Fruit fly (Drosophila melanogaster) whole organism, embryonic: ENCODE results near the gene Snapin.

Experiments
- Abd-B ChIP-seq: fragments of 200-800 bp; sonication (Bioruptor generic); optimal IDR thresholded peaks from 2 replicates; lab custom pipeline; 2018; ENCODE audit warnings: missing biosample characterization, mild to moderate bottlenecking, missing genetic modification characterization, moderate library complexity
- Aef1 ChIP-seq: fragments of 200-800 bp; sonication (Bioruptor generic); IDR thresholded peaks from 3 replicates; pipeline ENCODE4 v1.3.6; 2022; ENCODE audit warnings: missing biosample characterization, missing genetic modification characterization
- B-H1 ChIP-seq: fragments of 200-800 bp; sonication (Bioruptor generic); IDR thresholded peaks from 3 replicates; pipeline ENCODE4 v1.3.6; 2022; ENCODE audit warnings: missing biosample characterization, missing genetic modification characterization
- CG11085 ChIP-seq: fragments of 200-800 bp; sonication (Bioruptor generic); IDR thresholded peaks from 2 replicates; pipeline ENCODE4 v1.3.6; 2022; ENCODE audit warnings: missing biosample characterization, missing genetic modification characterization
- CG11504 ChIP-seq: fragments of 200-800 bp; sonication (Bioruptor generic); optimal IDR thresholded peaks from 3 replicates; lab custom pipeline; 2019; ENCODE audit warnings: missing biosample characterization, mild to moderate bottlenecking, missing genetic modification characterization, moderate library complexity
- CG12769 ChIP-seq: fragments of 200-800 bp; sonication (Bioruptor generic); optimal IDR thresholded peaks from 2 replicates; lab custom pipeline; 2019; ENCODE audit warnings: missing biosample characterization, mild to moderate bottlenecking, missing genetic modification characterization, moderate library complexity
- CG15601 ChIP-seq: fragments of 200-800 bp; sonication (Bioruptor generic); optimal IDR thresholded peaks from 3 replicates; lab custom pipeline; 2019; ENCODE audit warnings: missing biosample characterization, mild to moderate bottlenecking, missing genetic modification characterization, moderate library complexity
- CG17568 ChIP-seq: fragments of 200-800 bp; sonication (Bioruptor generic); optimal IDR thresholded peaks from 2 replicates; lab custom pipeline; 2018; ENCODE audit warnings: missing biosample characterization, mild to moderate bottlenecking, missing genetic modification characterization, moderate library complexity
- CG34376 ChIP-seq: fragments of 200-800 bp; sonication (Bioruptor generic); optimal IDR thresholded peaks from 2 replicates; lab custom pipeline; 2018; ENCODE audit warnings: missing biosample characterization, mild to moderate bottlenecking, missing genetic modification characterization
- CG6272 ChIP-seq: fragments of 200-800 bp; sonication (Bioruptor generic); IDR thresholded peaks from 2 replicates; pipeline ENCODE4 v1.3.6; 2022; ENCODE audit warnings: missing biosample characterization, missing genetic modification characterization
- CG7786 ChIP-seq: fragments of 200-800 bp; sonication (Bioruptor generic); optimal IDR thresholded peaks from 2 replicates; lab custom pipeline; 2016; ENCODE audit warnings: missing biosample characterization, missing genetic modification characterization
- CG9817 ChIP-seq: fragments of 200-800 bp; sonication (Bioruptor generic); optimal IDR thresholded peaks from 2 replicates; lab custom pipeline; 2018; ENCODE audit warnings: missing biosample characterization, mild to moderate bottlenecking, missing genetic modification characterization, moderate library complexity
- CHES-1-like ChIP-seq: fragments of 200-800 bp; sonication (Bioruptor generic); optimal IDR thresholded peaks from 2 replicates; lab custom pipeline; 2016; ENCODE audit warnings: missing biosample characterization, missing genetic modification characterization
- Camta ChIP-seq: fragments of 200-800 bp; sonication (Bioruptor generic); optimal IDR thresholded peaks from 2 replicates; lab custom pipeline; 2016; ENCODE audit warnings: missing biosample characterization, missing genetic modification characterization
- Dad ChIP-seq: fragments of 200-800 bp; sonication (Bioruptor generic); optimal IDR thresholded peaks from 3 replicates; lab custom pipeline; 2016; ENCODE audit warnings: missing biosample characterization, missing genetic modification characterization
- Ets97D ChIP-seq: fragments of 200-800 bp; sonication (Bioruptor generic); optimal IDR thresholded peaks from 3 replicates; lab custom pipeline; 2016; ENCODE audit warnings: missing biosample characterization, missing genetic modification characterization
- Fer1 ChIP-seq: fragments of 200-800 bp; sonication (Bioruptor generic); optimal IDR thresholded peaks from 2 replicates; lab custom pipeline; 2017; ENCODE audit warnings: missing biosample characterization, mild to moderate bottlenecking, missing genetic modification characterization
- Fer3 ChIP-seq: fragments of 200-800 bp; sonication (Bioruptor generic); optimal IDR thresholded peaks from 2 replicates; lab custom pipeline; 2018; ENCODE audit warnings: missing biosample characterization, mild to moderate bottlenecking, missing genetic modification characterization, moderate library complexity
- HHEX ChIP-seq: fragments of 200-800 bp; sonication (Bioruptor generic); optimal IDR thresholded peaks from 3 replicates; lab custom pipeline; 2017; ENCODE audit warnings: missing biosample characterization, mild to moderate bottlenecking, missing genetic modification characterization, missing genetic modification reagents
- Hr51 ChIP-seq, 2 experiments: fragments of 200-800 bp; sonication (Bioruptor generic); optimal IDR thresholded peaks; 2 replicates in 1 of 2; 3 replicates in 1 of 2; lab custom pipeline; 2016 to 2018; ENCODE audit warnings: missing biosample characterization in 2 of 2, missing genetic modification characterization in 2 of 2, mild to moderate bottlenecking in 1 of 2, moderate library complexity in 1 of 2
- Mrtf ChIP-seq: fragments of 200-800 bp; sonication (Bioruptor generic); IDR thresholded peaks from 3 replicates; pipeline ENCODE4 v1.3.6; 2022; ENCODE audit warnings: missing biosample characterization, missing genetic modification characterization
- Oaz ChIP-seq: fragments of 200-800 bp; sonication (Bioruptor generic); IDR thresholded peaks from 2 replicates; pipeline ENCODE4 v1.3.6; 2022; ENCODE audit warnings: missing biosample characterization, missing genetic modification characterization
- Ptx1 ChIP-seq: fragments of 200-800 bp; sonication (Bioruptor generic); IDR thresholded peaks from 2 replicates; pipeline ENCODE4 v1.3.6; 2022; ENCODE audit warnings: missing biosample characterization, missing genetic modification characterization
- Ssrp ChIP-seq: fragments of 200-800 bp; sonication (Bioruptor generic); optimal IDR thresholded peaks from 2 replicates; lab custom pipeline; 2018; ENCODE audit warnings: missing biosample characterization, mild to moderate bottlenecking, missing genetic modification characterization, moderate library complexity
- Usf ChIP-seq: fragments of 200-800 bp; sonication (Bioruptor generic); optimal IDR thresholded peaks from 2 replicates; lab custom pipeline; 2017; ENCODE audit warnings: missing genotype, missing biosample characterization, missing genetic modification characterization
- al ChIP-seq: fragments of 200-800 bp; sonication (Bioruptor generic); IDR thresholded peaks from 2 replicates; pipeline ENCODE4 v1.3.6; 2022; ENCODE audit warnings: missing biosample characterization, missing genetic modification characterization
- bigmax ChIP-seq: fragments of 200-800 bp; sonication (Bioruptor generic); optimal IDR thresholded peaks from 2 replicates; lab custom pipeline; 2018; ENCODE audit warnings: missing biosample characterization, mild to moderate bottlenecking, missing genetic modification characterization
- bowl ChIP-seq: fragments of 200-800 bp; sonication (Bioruptor generic); IDR thresholded peaks from 2 replicates; pipeline ENCODE4 v1.3.6; 2022; ENCODE audit warnings: missing biosample characterization, missing genetic modification characterization
- chif ChIP-seq, 2 experiments: fragments of 200-800 bp; sonication (Bioruptor generic); optimal IDR thresholded peaks; 3 replicates each; lab custom pipeline; 2016; ENCODE audit warnings: missing biosample characterization in 2 of 2, missing genetic modification characterization in 2 of 2
- chm ChIP-seq: fragments of 200-800 bp; sonication (Bioruptor generic); IDR thresholded peaks from 2 replicates; pipeline ENCODE4 v1.3.6; 2022; ENCODE audit warnings: missing biosample characterization, missing genetic modification characterization
- danr ChIP-seq: fragments of 200-800 bp; sonication (Bioruptor generic); IDR thresholded peaks from 2 replicates; pipeline ENCODE4 v1.3.6; 2022; ENCODE audit warnings: missing biosample characterization, missing genetic modification characterization
- dm ChIP-seq: fragments of 200-800 bp; sonication (Bioruptor generic); optimal IDR thresholded peaks from 3 replicates; lab custom pipeline; 2016; ENCODE audit warnings: missing biosample characterization, missing genetic modification characterization
- en ChIP-seq: fragments of 200-800 bp; sonication (Bioruptor generic); optimal IDR thresholded peaks from 2 replicates; lab custom pipeline; 2016; ENCODE audit warnings: missing biosample characterization, missing genetic modification characterization
- exex ChIP-seq: fragments of 200-800 bp; sonication (Bioruptor generic); optimal IDR thresholded peaks from 4 replicates; lab custom pipeline; 2018; ENCODE audit warnings: missing biosample characterization, mild to moderate bottlenecking, missing genetic modification characterization, moderate library complexity
- gro ChIP-seq: fragments of 200-800 bp; sonication (Bioruptor generic); optimal IDR thresholded peaks from 2 replicates; lab custom pipeline; 2016; ENCODE audit warnings: missing biosample characterization, missing genetic modification characterization
- hb ChIP-seq: fragments of 200-800 bp; sonication (Bioruptor generic); IDR thresholded peaks from 3 replicates; pipeline ENCODE4 v1.3.6; 2022; ENCODE audit warnings: missing biosample characterization, missing genetic modification characterization; ENCODE audit not compliant: partially characterized antibody
- her ChIP-seq: fragments of 200-800 bp; sonication (Bioruptor generic); optimal IDR thresholded peaks from 2 replicates; lab custom pipeline; 2016; ENCODE audit warnings: missing biosample characterization, missing genetic modification characterization
- hkb ChIP-seq, 2 experiments: fragments of 200-800 bp in 1 of 2; fragments of >200 bp in 1 of 2; sonication (Bioruptor generic) in 1 of 2; IDR thresholded peaks in 1 of 2; optimal IDR thresholded peaks in 1 of 2; 2 replicates each; pipeline versions ENCODE4 v1.3.6 to Lab custom; 2017 to 2022; ENCODE audit warnings: missing biosample characterization in 1 of 2, missing genetic modification characterization in 1 of 2
- jigr1 ChIP-seq: fragments of 200-800 bp; sonication (Bioruptor generic); IDR thresholded peaks from 3 replicates; pipeline ENCODE4 v1.3.6; 2022; ENCODE audit warnings: missing biosample characterization, missing genetic modification characterization
- jumu ChIP-seq: fragments of 200-800 bp; sonication (Bioruptor generic); optimal IDR thresholded peaks from 3 replicates; lab custom pipeline; 2016; ENCODE audit warnings: missing biosample characterization, missing genetic modification characterization
- lilli ChIP-seq: fragments of 200-800 bp; sonication (Bioruptor generic); optimal IDR thresholded peaks from 3 replicates; lab custom pipeline; 2016; ENCODE audit warnings: missing biosample characterization, missing genetic modification characterization
- mirr ChIP-seq: fragments of 200-800 bp; sonication (Bioruptor generic); optimal IDR thresholded peaks from 3 replicates; lab custom pipeline; 2018; ENCODE audit warnings: missing biosample characterization, mild to moderate bottlenecking, missing genetic modification characterization
- nmo ChIP-seq: fragments of 200-800 bp; sonication (Bioruptor generic); optimal IDR thresholded peaks from 2 replicates; lab custom pipeline; 2018; ENCODE audit warnings: missing biosample characterization, mild to moderate bottlenecking, missing genetic modification characterization, moderate library complexity
- oc ChIP-seq: fragments of 200-800 bp; sonication (Bioruptor generic); optimal IDR thresholded peaks from 2 replicates; lab custom pipeline; 2018; ENCODE audit warnings: missing biosample characterization, mild to moderate bottlenecking, missing genetic modification characterization, moderate library complexity
- pita ChIP-seq: fragments of 200-800 bp; sonication (Bioruptor generic); optimal IDR thresholded peaks from 2 replicates; lab custom pipeline; 2017; ENCODE audit warnings: missing biosample characterization, mild to moderate bottlenecking, missing genetic modification characterization
- sim ChIP-seq: fragments of 200-800 bp; sonication (Bioruptor generic); IDR thresholded peaks from 2 replicates; pipeline ENCODE4 v1.3.6; 2022; ENCODE audit warnings: missing biosample characterization, missing genetic modification characterization
- sima ChIP-seq: fragments of 200-800 bp; sonication (Bioruptor generic); optimal IDR thresholded peaks from 2 replicates; lab custom pipeline; 2016; ENCODE audit warnings: missing biosample characterization, missing genetic modification characterization
- tup ChIP-seq: fragments of 200-800 bp; sonication (Bioruptor generic); optimal IDR thresholded peaks from 2 replicates; lab custom pipeline; 2016; ENCODE audit warnings: missing biosample characterization, mild to moderate bottlenecking, missing genetic modification characterization, moderate library complexity
- vvl ChIP-seq: fragments of 200-800 bp; sonication (Bioruptor generic); IDR thresholded peaks from 2 replicates; pipeline ENCODE4 v1.3.6; 2022; ENCODE audit warnings: missing biosample characterization, missing genetic modification characterization
- zen ChIP-seq: fragments of 200-800 bp; sonication (Bioruptor generic); optimal IDR thresholded peaks from 3 replicates; lab custom pipeline; 2018; ENCODE audit warnings: missing biosample characterization, mild to moderate bottlenecking, missing genetic modification characterization, moderate library complexity
- zen2 ChIP-seq: fragments of 200-800 bp; sonication (Bioruptor generic); IDR thresholded peaks from 3 replicates; pipeline ENCODE4 v1.3.6; 2022; ENCODE audit warnings: missing biosample characterization, missing genetic modification characterization; ENCODE audit not compliant: partially characterized antibody

Snapin gene

dm6 chr2L:2734215-2734614 is 25.3 kb downstream of the Snapin start (continued):
- TF ChIP-seq Ssrp (tag; lab: Kevin White, UChicago) (no peak), CG17568 (no peak), exex (tag; lab: Kevin White, UChicago) (no peak), oc (tag; lab: Kevin White, UChicago) (no peak), bowl (GFP tag; lab: Robert Waterston, UW) (no peak), Camta (GFP tag; lab: Kevin White, UChicago) (no peak), Hr51 (GFP tag; optimal IDR thresholded peaks at IDR 0.05; lab: Kevin White, UChicago) (peak; percentile 18 to 62), lilli (GFP tag; lab: Kevin White, UChicago) (peak; percentile 72), al (GFP tag; lab: Robert Waterston, UW) (peak; percentile 67), vvl (GFP tag; lab: Robert Waterston, UW) (peak; percentile 50), Dad (GFP tag; lab: Kevin White, UChicago) (no peak), CG34376 (GFP tag; lab: Kevin White, UChicago) (no peak), gro (GFP tag; lab: Kevin White, UChicago) (peak; percentile 64), CG6272 (no peak), Mrtf (GFP tag; lab: Robert Waterston, UW) (0 out of 3 replicates have a peak, but pooled peaks have one; percentile 22), tup (GFP tag; lab: Kevin White, UChicago) (no peak), bigmax (GFP tag; lab: Kevin White, UChicago) (no peak), chm (GFP tag; lab: Robert Waterston, UW) (no peak), CG15601 (tag; lab: Kevin White, UChicago) (no peak), sima (GFP tag; lab: Kevin White, UChicago) (no peak), Fer3 (tag; lab: Kevin White, UChicago) (peak; percentile 55), hb (no peak), danr (GFP tag; lab: Robert Waterston, UW) (no peak), nmo (peak; percentile 33), Ets97D (GFP tag; lab: Kevin White, UChicago) (no peak), mirr (GFP tag; lab: Kevin White, UChicago) (no peak), CG11085 (GFP tag; lab: Robert Waterston, UW) (no peak), chif (GFP tag; optimal IDR thresholded peaks at IDR 0.05; lab: Kevin White, UChicago) (peak in 1 of 2 experiments; percentile 4), Fer1 (GFP tag; lab: Kevin White, UChicago) (peak; percentile 69), Aef1 (GFP tag; lab: Robert Waterston, UW) (peak; percentile 35; the same call in 2 of the 3 replicates), zen (tag; lab: Kevin White, UChicago) (no peak), CG7786 (peak; percentile 42), jumu (GFP tag; lab: Kevin White, UChicago) (no peak), her (GFP tag; lab: Kevin White, UChicago) (no peak), B-H1 (GFP tag; lab: Robert Waterston, UW) (no peak), zen2 (no peak), CHES-1-like (GFP tag; lab: Kevin White, UChicago) (peak; percentile 50), Ptx1 (GFP tag; lab: Robert Waterston, UW) (peak; percentile 54), Usf (peak; percentile 43), pita (GFP tag; lab: Kevin White, UChicago) (no peak), HHEX (GFP tag; lab: Kevin White, UChicago) (peak; percentile 48), jigr1 (GFP tag; lab: Robert Waterston, UW) (no peak), CG9817 (tag; lab: Kevin White, UChicago) (peak; percentile 57), CG11504 (tag; lab: Kevin White, UChicago) (peak; percentile 65), en (GFP tag; lab: Kevin White, UChicago) (no peak), sim (GFP tag; lab: Robert Waterston, UW) (no peak), Oaz (GFP tag; lab: Robert Waterston, UW) (no peak), hkb (optimal IDR thresholded peaks at IDR 0.05; lab: Kevin White, UChicago) (no peak), hkb (GFP tag; IDR thresholded peaks at IDR 0.05; lab: Robert Waterston, UW) (peak; percentile 31; the same call in 1 of the 2 replicates), Abd-B (peak; percentile 41), CG12769 (tag; lab: Kevin White, UChicago) (peak; percentile 50), dm (no peak)
